Worm (Caenorhabditis elegans) whole organism, L4/young adult: Measurements from ENCODE around the gene pek-1.

Experiments used
- W03F9.2 ChIP-seq: fragments of 150-350 bp; optimal IDR thresholded peaks from 2 replicates; lab custom pipeline; 2014; ENCODE audit warnings: missing biosample characterization, missing genetic modification characterization
- dao-5 ChIP-seq: sonication (generic microtip); optimal IDR thresholded peaks from 2 replicates; lab custom pipeline; 2016; ENCODE audit warnings: missing genotype, missing genetic modification characterization, moderate library complexity, missing compliant biosample characterization

- TF ChIP-seq dao-5 (tag; lab: Kevin White, UChicago): no peak
- no peak for TF ChIP-seq W03F9.2 (tag; lab: Kevin White, UChicago)
These were observed 48.3 kb upstream of the pek-1 start for ce11 chrX:11463005-11463404.
